Worm (Caenorhabditis elegans) whole organism, early embryonic: ENCODE measurements around the gene col-153.

Source experiments
- F13C5.2 ChIP-seq: sonication (generic microtip); optimal IDR thresholded peaks from 2 replicates; lab custom pipeline; 2017; ENCODE audit warnings: mild to moderate bottlenecking, missing genetic modification characterization, inconsistent platforms, missing compliant biosample characterization
- ama-1 ChIP-seq: fragments of 150-350 bp; optimal IDR thresholded peaks from 2 replicates; lab custom pipeline; 2014
- ceh-13 ChIP-seq: fragments of 200-800 bp; sonication (Bioruptor generic); optimal IDR thresholded peaks from 2 replicates; lab custom pipeline; 2018; ENCODE audit warnings: mild to moderate bottlenecking, missing genetic modification characterization, missing compliant biosample characterization
- ets-7 ChIP-seq: sonication (generic microtip); optimal IDR thresholded peaks from 2 replicates; lab custom pipeline; 2016; ENCODE audit warnings: missing genotype, missing genetic modification characterization, missing compliant biosample characterization
- flt-1 ChIP-seq: fragments of 200-800 bp; sonication (Bioruptor generic); IDR thresholded peaks from 2 replicates; pipeline ENCODE4 v1.3.6; 2022; ENCODE audit warnings: missing genetic modification characterization, missing compliant biosample characterization
- hnd-1 ChIP-seq: sonication (generic microtip); optimal IDR thresholded peaks from 2 replicates; lab custom pipeline; 2016; ENCODE audit warnings: missing genetic modification characterization, missing compliant biosample characterization
- sea-1 ChIP-seq: fragments of 200-800 bp; sonication (Bioruptor generic); conservative IDR thresholded peaks from 2 replicates; pipeline ENCODE4 v1.3.6; 2022; ENCODE audit warnings: missing genetic modification characterization, missing compliant biosample characterization

DNA sequence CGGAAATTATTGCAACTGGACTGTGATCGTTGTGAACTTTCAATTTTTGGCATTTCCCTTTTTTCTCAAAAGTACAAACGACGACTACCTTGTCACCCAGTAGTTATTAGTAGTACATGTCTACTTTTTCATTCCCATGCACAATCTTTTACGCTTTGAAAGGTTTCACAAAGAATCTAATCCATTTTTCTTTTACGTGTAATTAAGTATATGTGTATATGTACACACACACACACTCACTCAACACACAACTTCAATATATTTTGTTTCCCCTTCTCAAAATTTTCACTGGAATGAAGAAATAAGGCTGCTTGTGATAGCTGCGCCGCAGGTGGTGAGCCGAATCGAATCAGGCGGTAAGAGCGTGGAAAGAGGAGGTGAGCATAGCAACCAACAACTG lies 24.9 kb upstream of the col-153 start, which contains the start of gene F58B4.6:
- no peak for TF ChIP-seq F13C5.2 (tag; lab: Kevin White, UChicago)
- no peak for TF ChIP-seq flt-1
- no peak for TF ChIP-seq ets-7 (tag; lab: Kevin White, UChicago)
- no peak for TF ChIP-seq hnd-1 (tag; lab: Kevin White, UChicago)
- TF ChIP-seq sea-1 (GFP tag; lab: Robert Waterston, UW) = no peak
- TF ChIP-seq ceh-13 (GFP tag; lab: Kevin White, UChicago) = no peak
- TF ChIP-seq ama-1 (lab: Kevin White, UChicago) = no peak
